Worm (Caenorhabditis elegans): ENCODE results near the gene F36F12.2.

Gene F36F12.2

DNA sequence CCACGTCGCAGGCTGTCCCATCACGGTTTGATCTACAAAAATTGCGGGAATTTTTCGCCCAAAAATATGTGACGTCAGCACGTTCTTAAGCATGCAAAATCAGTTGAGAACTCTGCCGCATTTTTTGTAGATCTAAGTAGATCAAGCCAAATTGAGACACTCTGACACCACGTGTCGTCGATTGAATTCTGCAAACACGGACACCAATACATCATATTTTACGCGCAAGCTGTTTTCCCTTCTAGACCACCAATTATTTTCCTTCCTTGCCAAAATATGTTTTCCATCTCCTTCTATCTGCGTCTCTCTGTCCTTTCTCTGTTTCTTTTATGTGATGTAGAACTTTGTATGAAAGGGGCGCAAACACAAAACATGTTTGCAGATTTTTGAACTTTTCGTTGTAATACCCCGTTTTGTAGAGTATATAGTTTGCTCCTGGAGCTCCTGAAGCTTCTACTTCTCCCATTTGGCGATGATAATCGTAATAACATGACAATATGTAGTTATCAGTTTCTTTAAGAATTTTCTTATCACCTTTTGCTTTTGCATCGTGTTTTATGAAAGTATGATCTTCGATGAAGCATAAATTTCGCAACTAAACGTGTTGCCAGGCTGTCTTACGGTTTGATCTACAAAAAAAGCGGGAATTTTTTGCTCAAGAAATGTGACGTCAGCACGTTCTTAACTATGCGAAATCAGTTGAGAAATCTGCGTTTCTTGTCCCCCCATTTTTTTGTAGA lies 39.2 kb downstream of the F36F12.2 start:
- TF ChIP-seq ceh-31 (tag; optimal IDR thresholded peaks at IDR 0.05) = no peak
- TF ChIP-seq ama-1 (optimal IDR thresholded peaks at IDR 0.05) = no peak
- no peak for TF ChIP-seq pat-9 (tag; optimal IDR thresholded peaks at IDR 0.05)
- no peak for TF ChIP-seq ceh-2 (tag; optimal IDR thresholded peaks at IDR 0.05)
- TF ChIP-seq syd-9 (tag; optimal IDR thresholded peaks at IDR 0.05) = no peak
- TF ChIP-seq odd-2 (tag; optimal IDR thresholded peaks at IDR 0.05) = no peak
- TF ChIP-seq nhr-232 (tag; optimal IDR thresholded peaks at IDR 0.05) = no peak
- no peak for TF ChIP-seq ceh-30 (tag; optimal IDR thresholded peaks at IDR 0.05)
- no peak for TF ChIP-seq ahr-1 (tag; optimal IDR thresholded peaks at IDR 0.05)
- no peak for TF ChIP-seq hlh-13 (GFP tag; optimal IDR thresholded peaks at IDR 0.05)
- TF ChIP-seq unc-42 (tag; optimal IDR thresholded peaks at IDR 0.05) = no peak
- no peak for TF ChIP-seq C38D4.7 (GFP tag; optimal IDR thresholded peaks at IDR 0.05)
- no peak for TF ChIP-seq pqm-1 (tag; optimal IDR thresholded peaks at IDR 0.05)
- TF ChIP-seq ceh-14 (tag; optimal IDR thresholded peaks at IDR 0.05) = no peak

ce11 chrV:2054254-2054653 lies 40.9 kb downstream of the F36F12.2 start:
- no peak for TF ChIP-seq ceh-22 (tag; optimal IDR thresholded peaks at IDR 0.05)
- TF ChIP-seq C38D4.7 (GFP tag; optimal IDR thresholded peaks at IDR 0.05) = no peak
- TF ChIP-seq rnt-1 (tag; optimal IDR thresholded peaks at IDR 0.05) = no peak
- TF ChIP-seq zip-5 (tag; optimal IDR thresholded peaks at IDR 0.05) = no peak
- no peak for TF ChIP-seq pha-2 (tag; optimal IDR thresholded peaks at IDR 0.05)
- no peak for TF ChIP-seq sox-4 (tag; optimal IDR thresholded peaks at IDR 0.05)
- TF ChIP-seq ceh-30 (tag; optimal IDR thresholded peaks at IDR 0.05) = no peak
- no peak for TF ChIP-seq eyg-1 (tag; optimal IDR thresholded peaks at IDR 0.05)
- no peak for TF ChIP-seq K09A11.1 (tag; optimal IDR thresholded peaks at IDR 0.05; ENCODE audit: insufficient read depth)
- TF ChIP-seq npax-4 (tag; optimal IDR thresholded peaks at IDR 0.05) = no peak
- TF ChIP-seq ceh-6 (GFP tag; optimal IDR thresholded peaks at IDR 0.05) = no peak
- no peak for TF ChIP-seq pax-1 (tag; optimal IDR thresholded peaks at IDR 0.05)

DNA sequence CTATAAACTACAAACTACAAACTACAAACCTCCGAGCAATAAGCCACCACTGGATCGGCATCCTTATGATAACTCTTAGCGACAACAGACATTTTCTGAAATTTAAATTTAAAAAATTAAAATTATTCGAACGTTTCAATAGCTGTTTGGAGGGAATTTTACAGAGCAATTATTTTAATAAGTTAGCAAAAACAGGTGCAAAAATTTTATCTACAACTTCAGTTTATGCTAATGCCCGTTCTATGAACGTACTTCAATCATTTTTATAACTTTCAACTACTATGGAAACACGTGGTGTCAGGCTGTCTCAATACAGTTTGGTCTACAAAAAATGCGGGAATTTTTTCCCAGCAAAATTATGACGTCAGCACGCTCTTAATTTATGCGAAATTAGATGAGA lies 41.6 kb downstream of the F36F12.2 start, which contains the start of gene comt-5:
Gene comt-5 (minus strand): TSS at position 101 of the 400 bp plus-strand sequence.
- TF ChIP-seq ceh-45 (GFP tag; IDR thresholded peaks at IDR 0.05) (no peak), ceh-14 (tag; optimal IDR thresholded peaks at IDR 0.05) (no peak), nhr-11 (tag; optimal IDR thresholded peaks at IDR 0.05) (no peak), Y22D7AL.16 (tag; optimal IDR thresholded peaks at IDR 0.05) (no peak), C08G9.2 (tag; optimal IDR thresholded peaks at IDR 0.05) (no peak), unc-55 (GFP tag; optimal IDR thresholded peaks at IDR 0.05) (no peak), che-1 (tag; optimal IDR thresholded peaks at IDR 0.05) (no peak), T23F11.4 (GFP tag; optimal IDR thresholded peaks at IDR 0.05) (no peak), F13H6.1 (tag; optimal IDR thresholded peaks at IDR 0.05) (no peak)

DNA sequence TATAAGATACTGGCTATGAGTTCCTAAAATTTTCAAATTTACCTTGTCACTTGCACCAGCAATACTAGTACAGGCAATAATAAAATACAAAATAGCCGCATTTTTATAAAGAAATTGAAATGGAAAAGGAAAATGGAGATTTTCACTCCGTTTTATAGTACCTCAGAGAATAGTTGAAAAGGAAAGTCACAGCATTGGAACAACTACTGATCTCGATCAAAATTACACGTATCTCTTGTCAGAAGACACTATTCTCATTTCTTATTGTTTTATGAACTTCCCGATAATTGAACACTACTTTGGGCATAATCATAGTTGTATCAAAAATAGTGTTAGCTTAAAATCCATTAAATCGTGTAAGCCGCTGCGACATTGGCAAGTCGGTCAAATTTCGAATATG lies 43.6 kb downstream of the F36F12.2 start, which contains the start of gene Y40B10A.11:
Gene Y40B10A.11 (minus strand): TSS at position 101 of the 400 bp plus-strand sequence.
- TF ChIP-seq Y22D7AL.16 (tag; optimal IDR thresholded peaks at IDR 0.05) (no peak), madf-2 (tag; optimal IDR thresholded peaks at IDR 0.05) (no peak), unc-55 (GFP tag; optimal IDR thresholded peaks at IDR 0.05) (no peak), npax-4 (tag; optimal IDR thresholded peaks at IDR 0.05) (no peak), sox-2 (GFP tag; IDR thresholded peaks at IDR 0.05) (no peak), ceh-31 (tag; optimal IDR thresholded peaks at IDR 0.05) (no peak), ceh-24 (tag; optimal IDR thresholded peaks at IDR 0.05) (no peak), hlh-30 (tag; optimal IDR thresholded peaks at IDR 0.05; ENCODE audit: insufficient read depth) (no peak), unc-3 (GFP tag; conservative IDR thresholded peaks at IDR 0.05) (no peak), unc-3 (tag; optimal IDR thresholded peaks at IDR 0.05) (no peak), pat-9 (tag; optimal IDR thresholded peaks at IDR 0.05) (no peak), unc-42 (tag; optimal IDR thresholded peaks at IDR 0.05) (no peak), ceh-22 (tag; optimal IDR thresholded peaks at IDR 0.05) (no peak)

Data from whole organism, late embryonic.